Worm (Caenorhabditis elegans) whole organism, late embryonic: Measurements from ENCODE around the gene sago-1.
A peak's percentile ranks its signal among the peaks of the same experiment; 100 is the strongest.

Experiments
- C08G9.2 ChIP-seq: sonication (generic microtip); optimal IDR thresholded peaks from 2 replicates; lab custom pipeline; 2016; ENCODE audit warnings: mild to moderate bottlenecking, missing genetic modification characterization, moderate library complexity, missing compliant biosample characterization
- C38D4.7 ChIP-seq: fragments of 200-800 bp; sonication (Bioruptor generic); optimal IDR thresholded peaks from 2 replicates; lab custom pipeline; 2018; ENCODE audit warnings: mild to moderate bottlenecking, missing genetic modification characterization, moderate library complexity, missing compliant biosample characterization
- F13H6.1 ChIP-seq: sonication (generic microtip); optimal IDR thresholded peaks from 2 replicates; lab custom pipeline; 2016; ENCODE audit warnings: missing genetic modification characterization, missing compliant biosample characterization
- K02D7.2 ChIP-seq: sonication (generic microtip); optimal IDR thresholded peaks from 2 replicates; lab custom pipeline; 2017; ENCODE audit warnings: mild to moderate bottlenecking, missing genetic modification characterization, missing compliant biosample characterization
- T23F11.4 ChIP-seq: fragments of 200-800 bp; sonication (Bioruptor generic); optimal IDR thresholded peaks from 2 replicates; lab custom pipeline; 2018; ENCODE audit warnings: mild to moderate bottlenecking, missing genetic modification characterization, missing compliant biosample characterization
- Y22D7AL.16 ChIP-seq: sonication (generic microtip); optimal IDR thresholded peaks from 2 replicates; lab custom pipeline; 2016; ENCODE audit warnings: missing genetic modification characterization, missing compliant biosample characterization
- ama-1 ChIP-seq: fragments of 150-350 bp; optimal IDR thresholded peaks from 2 replicates; lab custom pipeline; 2014
- ceh-2 ChIP-seq: sonication (generic microtip); optimal IDR thresholded peaks from 2 replicates; lab custom pipeline; 2016; ENCODE audit warnings: missing genotype, missing genetic modification characterization, missing compliant biosample characterization
- ceh-22 ChIP-seq: sonication (generic microtip); optimal IDR thresholded peaks from 2 replicates; lab custom pipeline; 2017; ENCODE audit warnings: missing biosample characterization, missing genetic modification characterization
- ceh-31 ChIP-seq: sonication (generic microtip); optimal IDR thresholded peaks from 2 replicates; lab custom pipeline; 2016; ENCODE audit warnings: missing genetic modification characterization, missing compliant biosample characterization
- ceh-6 ChIP-seq: fragments of 200-800 bp; sonication (Bioruptor generic); optimal IDR thresholded peaks from 2 replicates; lab custom pipeline; 2018; ENCODE audit warnings: mild to moderate bottlenecking, missing genetic modification characterization, missing compliant biosample characterization
- ceh-9 ChIP-seq: sonication (generic microtip); optimal IDR thresholded peaks from 2 replicates; lab custom pipeline; 2016; ENCODE audit warnings: mild to moderate bottlenecking, missing genetic modification characterization, inconsistent platforms, missing compliant biosample characterization
- che-1 ChIP-seq: sonication (generic microtip); optimal IDR thresholded peaks from 2 replicates; lab custom pipeline; 2016; ENCODE audit warnings: mild to moderate bottlenecking, missing genetic modification characterization, missing compliant biosample characterization
- dve-1 ChIP-seq: sonication (generic microtip); optimal IDR thresholded peaks from 2 replicates; lab custom pipeline; 2017; ENCODE audit warnings: antibody characterized with exemption, mild to moderate bottlenecking, missing genetic modification characterization, missing compliant biosample characterization
- elt-4 ChIP-seq: sonication (generic microtip); optimal IDR thresholded peaks from 2 replicates; lab custom pipeline; 2016; ENCODE audit warnings: missing genetic modification characterization, missing compliant biosample characterization
- ets-4 ChIP-seq: sonication (generic microtip); optimal IDR thresholded peaks from 2 replicates; lab custom pipeline; 2016; ENCODE audit warnings: missing genetic modification characterization, missing compliant biosample characterization
- fax-1 ChIP-seq: sonication (generic microtip); optimal IDR thresholded peaks from 2 replicates; lab custom pipeline; 2016; ENCODE audit warnings: missing genotype, missing genetic modification characterization, missing compliant biosample characterization
- fkh-10 ChIP-seq: fragments of 150-350 bp; optimal IDR thresholded peaks from 2 replicates; lab custom pipeline; 2014; ENCODE audit warnings: missing biosample characterization, missing genetic modification reagents, missing genetic modification characterization
- hlh-13 ChIP-seq: fragments of 200-800 bp; sonication (Bioruptor generic); optimal IDR thresholded peaks from 2 replicates; lab custom pipeline; 2018; ENCODE audit warnings: mild to moderate bottlenecking, missing genetic modification characterization, missing compliant biosample characterization
- hlh-30 ChIP-seq: sonication (generic microtip); optimal IDR thresholded peaks from 2 replicates; lab custom pipeline; 2017; ENCODE audit warnings: antibody characterized with exemption, missing genetic modification characterization, missing compliant biosample characterization; ENCODE audit not compliant: insufficient read depth
- hlh-6 ChIP-seq: sonication (generic microtip); optimal IDR thresholded peaks from 2 replicates; lab custom pipeline; 2016; ENCODE audit warnings: missing genotype, missing genetic modification characterization, missing compliant biosample characterization
- lim-6 ChIP-seq: sonication (generic microtip); optimal IDR thresholded peaks from 2 replicates; lab custom pipeline; 2016; ENCODE audit warnings: missing genetic modification characterization, missing compliant biosample characterization
- lin-11 ChIP-seq: fragments of 200-800 bp; sonication (Bioruptor generic); optimal IDR thresholded peaks from 2 replicates; lab custom pipeline; 2018; ENCODE audit warnings: mild to moderate bottlenecking, missing genetic modification characterization, missing compliant biosample characterization
- madf-2 ChIP-seq: sonication (generic microtip); optimal IDR thresholded peaks from 2 replicates; lab custom pipeline; 2017; ENCODE audit warnings: missing genetic modification characterization, missing compliant biosample characterization
- nfya-1 ChIP-seq: sonication (generic microtip); optimal IDR thresholded peaks from 2 replicates; lab custom pipeline; 2017; ENCODE audit warnings: missing genetic modification characterization, mild to moderate bottlenecking, missing compliant biosample characterization, antibody characterized with exemption, moderate library complexity
- npax-4 ChIP-seq: sonication (generic microtip); optimal IDR thresholded peaks from 2 replicates; lab custom pipeline; 2016; ENCODE audit warnings: missing genetic modification characterization, missing compliant biosample characterization
- pag-3 ChIP-seq: sonication (generic microtip); optimal IDR thresholded peaks from 2 replicates; lab custom pipeline; 2016; ENCODE audit warnings: missing compliant biosample characterization, missing genetic modification characterization, borderline replicate concordance
- pha-2 ChIP-seq: sonication (generic microtip); optimal IDR thresholded peaks from 2 replicates; lab custom pipeline; 2017; ENCODE audit warnings: mild to moderate bottlenecking, missing genetic modification characterization, missing compliant biosample characterization
- pqm-1 ChIP-seq: sonication (generic microtip); optimal IDR thresholded peaks from 2 replicates; lab custom pipeline; 2016; ENCODE audit warnings: missing genetic modification characterization, missing compliant biosample characterization
- pros-1 ChIP-seq: fragments of 150-350 bp; optimal IDR thresholded peaks from 2 replicates; lab custom pipeline; 2014; ENCODE audit warnings: missing biosample characterization, missing genetic modification reagents, missing genetic modification characterization
- rnt-1 ChIP-seq: sonication (generic microtip); optimal IDR thresholded peaks from 2 replicates; lab custom pipeline; 2016; ENCODE audit warnings: missing genetic modification characterization, missing compliant biosample characterization
- sox-2 ChIP-seq: fragments of 200-800 bp; sonication (Bioruptor generic); IDR thresholded peaks from 2 replicates; pipeline ENCODE4 v1.3.6; 2022; ENCODE audit warnings: missing genetic modification reagents, missing genetic modification characterization, missing compliant biosample characterization
- sox-4 ChIP-seq: sonication (generic microtip); optimal IDR thresholded peaks from 2 replicates; lab custom pipeline; 2017; ENCODE audit warnings: mild to moderate bottlenecking, missing genetic modification characterization, inconsistent platforms, missing compliant biosample characterization
- syd-9 ChIP-seq: sonication (generic microtip); optimal IDR thresholded peaks from 2 replicates; lab custom pipeline; 2016; ENCODE audit warnings: mild to moderate bottlenecking, missing genetic modification characterization, moderate library complexity, missing compliant biosample characterization
- tbx-2 ChIP-seq: sonication (generic microtip); optimal IDR thresholded peaks from 2 replicates; lab custom pipeline; 2016; ENCODE audit warnings: missing genetic modification characterization, missing compliant biosample characterization
- unc-42 ChIP-seq: sonication (generic microtip); optimal IDR thresholded peaks from 2 replicates; lab custom pipeline; 2016; ENCODE audit warnings: missing genotype, missing genetic modification characterization, missing compliant biosample characterization
- unc-55 ChIP-seq: sonication (generic microtip); optimal IDR thresholded peaks from 2 replicates; lab custom pipeline; 2017; ENCODE audit warnings: missing biosample characterization, missing genetic modification reagents, missing genetic modification characterization
- unc-86 ChIP-seq: sonication (generic microtip); optimal IDR thresholded peaks from 2 replicates; lab custom pipeline; 2016; ENCODE audit warnings: missing genetic modification characterization, missing compliant biosample characterization
- zip-5 ChIP-seq: sonication (generic microtip); optimal IDR thresholded peaks from 2 replicates; lab custom pipeline; 2016; ENCODE audit warnings: missing genetic modification characterization, missing compliant biosample characterization
- ztf-16 ChIP-seq: sonication (generic microtip); optimal IDR thresholded peaks from 2 replicates; lab custom pipeline; 2017; ENCODE audit warnings: missing genetic modification characterization, missing compliant biosample characterization

sago-1 gene

DNA sequence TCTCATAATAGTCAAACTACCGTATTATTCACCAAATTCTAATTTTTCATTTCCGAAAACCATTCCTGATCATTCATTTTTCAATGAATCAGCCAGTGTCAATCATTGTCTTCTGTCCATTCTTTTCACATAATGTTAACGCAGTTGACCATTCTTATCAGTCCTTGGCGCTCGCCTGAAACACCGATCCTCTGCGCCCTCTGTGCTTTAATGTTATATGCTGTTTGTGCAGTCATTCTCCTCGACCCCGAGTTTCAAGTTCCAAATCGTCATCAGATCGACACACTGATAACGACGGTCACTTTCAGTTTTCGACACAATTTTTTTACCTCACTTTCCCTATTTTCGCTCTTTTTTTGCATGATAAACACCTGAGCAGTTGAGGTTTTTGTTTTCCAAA is 43.3 kb downstream of the sago-1 start:
- no peak for TF ChIP-seq ceh-9 (tag; lab: Kevin White, UChicago)
- no peak for TF ChIP-seq C08G9.2 (tag; lab: Kevin White, UChicago)
- no peak for TF ChIP-seq hlh-13 (GFP tag; lab: Kevin White, UChicago)
- no peak for TF ChIP-seq zip-5
- TF ChIP-seq ceh-22 (tag; lab: Kevin White, UChicago): no peak
- TF ChIP-seq sox-2 (GFP tag; lab: Robert Waterston, UW): no peak
- no peak for TF ChIP-seq che-1 (tag; lab: Kevin White, UChicago)
- no peak for TF ChIP-seq tbx-2 (tag; lab: Kevin White, UChicago)
- TF ChIP-seq fkh-10 (GFP tag; lab: Kevin White, UChicago): no peak
- TF ChIP-seq, all 69 proteins: peak for 0

DNA sequence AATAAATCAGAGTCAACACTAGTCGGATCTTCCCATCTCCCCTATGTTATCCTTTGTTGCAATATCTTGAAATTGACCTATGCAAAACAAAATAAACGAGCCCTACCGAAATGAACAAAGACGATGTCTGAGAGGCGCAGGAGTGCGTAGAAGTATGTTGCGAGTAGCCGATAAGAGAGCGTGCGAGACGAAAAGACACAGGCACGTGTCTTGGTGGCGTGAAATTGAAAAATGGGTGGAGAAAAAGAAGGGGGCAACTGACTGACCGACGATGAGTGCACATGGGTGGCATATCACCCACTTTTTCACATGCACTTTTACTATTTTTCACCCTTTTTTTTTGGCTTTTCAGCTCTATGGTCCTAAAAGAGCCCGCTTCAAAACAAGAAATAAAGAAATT is 44.6 kb downstream of the sago-1 start:
- no peak for TF ChIP-seq sox-2 (GFP tag; lab: Robert Waterston, UW)
- peak; percentile 53 for TF ChIP-seq hlh-30 (tag; lab: Kevin White, UChicago)
- no peak for TF ChIP-seq dve-1
- TF ChIP-seq unc-55 (GFP tag; lab: Kevin White, UChicago): no peak
- TF ChIP-seq pqm-1 (tag; lab: Kevin White, UChicago): no peak
- no peak for TF ChIP-seq Y22D7AL.16
- no peak for TF ChIP-seq pros-1
- TF ChIP-seq elt-4: no peak
- peak; percentile 6 for TF ChIP-seq rnt-1
- no peak for TF ChIP-seq lin-11 (tag; lab: Kevin White, UChicago)
- TF ChIP-seq F13H6.1 (tag; lab: Kevin White, UChicago): peak; percentile 43
- no peak for TF ChIP-seq ama-1 (lab: Kevin White, UChicago)
- TF ChIP-seq nfya-1 (tag; lab: Kevin White, UChicago): no peak

DNA sequence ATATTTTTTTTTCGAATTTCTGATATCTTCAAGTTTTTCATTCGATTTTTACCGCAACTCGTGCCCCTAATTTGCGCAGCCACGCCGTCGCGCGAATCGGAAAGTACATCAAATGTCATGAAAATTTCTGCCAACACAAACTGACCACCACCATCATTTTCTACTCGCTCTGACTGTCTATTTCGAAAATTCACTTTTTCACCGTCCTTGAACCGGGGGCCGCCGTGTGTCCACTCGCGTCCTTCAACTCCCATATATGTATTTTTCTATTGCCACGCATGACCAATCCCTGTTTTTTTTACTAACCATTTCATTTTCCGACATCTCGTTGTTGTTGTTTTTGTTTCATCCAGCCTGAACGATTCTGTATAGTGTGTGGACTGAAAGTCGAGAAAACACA is 46.0 kb downstream of the sago-1 start:
- TF ChIP-seq pha-2 (tag; lab: Kevin White, UChicago) (no peak), npax-4 (tag; lab: Kevin White, UChicago) (no peak), ceh-31 (no peak), ceh-22 (tag; lab: Kevin White, UChicago) (no peak), tbx-2 (tag; lab: Kevin White, UChicago) (no peak), lim-6 (no peak), unc-42 (no peak), fax-1 (tag; lab: Kevin White, UChicago) (no peak), K02D7.2 (tag; lab: Kevin White, UChicago) (no peak), C38D4.7 (GFP tag; lab: Kevin White, UChicago) (no peak)

DNA sequence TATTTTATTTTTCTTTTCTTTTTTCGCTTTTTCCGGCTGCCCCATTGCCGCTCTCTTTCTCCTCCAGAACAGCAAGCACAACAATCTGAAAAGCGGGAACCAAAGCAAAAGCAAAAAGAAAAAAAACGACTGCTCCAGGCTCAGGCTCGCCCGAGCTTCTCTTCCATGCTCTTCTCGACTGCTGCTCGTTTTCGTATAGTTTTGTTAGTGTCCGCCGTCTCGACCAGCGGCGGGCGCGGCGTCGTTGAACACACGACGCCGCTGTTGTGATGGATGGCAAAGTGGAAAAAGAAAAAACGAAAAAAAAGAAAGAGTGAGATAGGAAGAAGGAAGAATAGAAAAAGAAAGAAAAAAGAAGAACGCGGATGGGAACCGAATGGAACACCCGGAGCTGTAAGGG is 46.5 kb downstream of the sago-1 start:
- no peak for TF ChIP-seq madf-2
- no peak for TF ChIP-seq che-1 (tag; lab: Kevin White, UChicago)
- no peak for TF ChIP-seq ztf-16
- TF ChIP-seq sox-4 (tag; lab: Kevin White, UChicago): no peak
- no peak for TF ChIP-seq sox-2 (GFP tag; lab: Robert Waterston, UW)
- no peak for TF ChIP-seq elt-4
- no peak for TF ChIP-seq unc-55 (GFP tag; lab: Kevin White, UChicago)
- TF ChIP-seq hlh-6 (tag; lab: Kevin White, UChicago): no peak
- TF ChIP-seq ceh-22 (tag; lab: Kevin White, UChicago): no peak
- TF ChIP-seq ceh-2 (tag; lab: Kevin White, UChicago): no peak
- no peak for TF ChIP-seq K02D7.2 (tag; lab: Kevin White, UChicago)
- TF ChIP-seq ceh-9 (tag; lab: Kevin White, UChicago): no peak
- no peak for TF ChIP-seq T23F11.4
- no peak for TF ChIP-seq pag-3 (tag; lab: Kevin White, UChicago)
- TF ChIP-seq ceh-6: no peak
- TF ChIP-seq F13H6.1 (tag; lab: Kevin White, UChicago): no peak
- TF ChIP-seq ets-4 (tag; lab: Kevin White, UChicago): no peak
- no peak for TF ChIP-seq syd-9 (tag; lab: Kevin White, UChicago)
- no peak for TF ChIP-seq unc-86 (tag; lab: Kevin White, UChicago)
